Worm (Caenorhabditis elegans): Measurements from ENCODE around the gene cln-3.1.
A peak's percentile ranks its signal among the peaks of the same experiment; 100 is the strongest.

The cln-3.1 gene

ce11 chrV:11312904-11313303 lies 47.5 kb upstream of the cln-3.1 start:
- TF ChIP-seq dpff-1 (tag; optimal IDR thresholded peaks at IDR 0.05): no peak
- no peak for TF ChIP-seq ceh-100 (GFP tag; IDR thresholded peaks at IDR 0.05)
- TF ChIP-seq lsl-1 (GFP tag; optimal IDR thresholded peaks at IDR 0.05): no peak
- TF ChIP-seq Y53G8AR.9 (GFP tag; conservative IDR thresholded peaks at IDR 0.05): no peak
- TF ChIP-seq F37B4.10 (GFP tag; IDR thresholded peaks at IDR 0.05): no peak
- no peak for TF ChIP-seq hmg-20 (GFP tag; IDR thresholded peaks at IDR 0.05)
- TF ChIP-seq ccch-3 (GFP tag; optimal IDR thresholded peaks at IDR 0.05): no peak
- TF ChIP-seq ztf-3 (GFP tag; optimal IDR thresholded peaks at IDR 0.05): no peak
- TF ChIP-seq atf-7 (tag; optimal IDR thresholded peaks at IDR 0.05): no peak
- TF ChIP-seq sea-2 (GFP tag; IDR thresholded peaks at IDR 0.05): no peak

ce11 chrV:11311013-11311472 lies 45.6 kb upstream of the cln-3.1 start, which contains the start of gene T03F7.7:
T03F7.7 (plus strand) TSS chrV:11311422.
- no peak for TF ChIP-seq Y53F4B.3 (GFP tag; IDR thresholded peaks at IDR 0.05)
- TF ChIP-seq nhr-80 (tag; optimal IDR thresholded peaks at IDR 0.05): peak; percentile 92

- TF ChIP-seq nhr-120 (GFP tag; IDR thresholded peaks at IDR 0.05) (no peak), somi-1 (GFP tag; optimal IDR thresholded peaks at IDR 0.05) (peak; percentile 15), K12H6.12 (tag; optimal IDR thresholded peaks at IDR 0.05) (peak; percentile 17)
Observed at ce11 chrV:11308915-11309314, 43.5 kb upstream of the cln-3.1 start.

- TF ChIP-seq ceh-100 (GFP tag; IDR thresholded peaks at IDR 0.05): no peak
Observed at ce11 chrV:11308346-11308745, 42.9 kb upstream of the cln-3.1 start, which contains the start of gene snf-11. snf-11 (minus strand) TSS chrV:11308446.

ce11 chrV:11307781-11308180 lies 42.3 kb upstream of the cln-3.1 start:
- TF ChIP-seq tbp1 (GFP tag; optimal IDR thresholded peaks at IDR 0.05): no peak
- TF ChIP-seq atf-7 (tag; optimal IDR thresholded peaks at IDR 0.05): no peak
- no peak for TF ChIP-seq madf-8 (GFP tag; conservative IDR thresholded peaks at IDR 0.05)
- TF ChIP-seq Y95B8A.8 (GFP tag; IDR thresholded peaks at IDR 0.05): no peak
- no peak for TF ChIP-seq rec-8 (tag; optimal IDR thresholded peaks at IDR 0.05)
- no peak for TF ChIP-seq ztf-3 (GFP tag; optimal IDR thresholded peaks at IDR 0.05)
- no peak for TF ChIP-seq lin-26 (GFP tag; IDR thresholded peaks at IDR 0.05)
- no peak for TF ChIP-seq ceh-40 (GFP tag; IDR thresholded peaks at IDR 0.05)
- TF ChIP-seq lin-35 (GFP tag; optimal IDR thresholded peaks at IDR 0.05): no peak
- no peak for TF ChIP-seq let-526 (GFP tag; IDR thresholded peaks at IDR 0.05)
- TF ChIP-seq rpc-1 (optimal IDR thresholded peaks at IDR 0.05): no peak
- TF ChIP-seq rpc-1 (tag; optimal IDR thresholded peaks at IDR 0.05): no peak
- no peak for TF ChIP-seq aptf-3 (GFP tag; IDR thresholded peaks at IDR 0.05)
- TF ChIP-seq sea-2 (GFP tag; IDR thresholded peaks at IDR 0.05): no peak
- no peak for TF ChIP-seq hmg-20 (GFP tag; IDR thresholded peaks at IDR 0.05)
- TF ChIP-seq F49E8.2 (tag; optimal IDR thresholded peaks at IDR 0.05; ENCODE audit: insufficient read depth): no peak
- no peak for TF ChIP-seq attf-5 (GFP tag; optimal IDR thresholded peaks at IDR 0.05)
- TF ChIP-seq somi-1 (GFP tag; optimal IDR thresholded peaks at IDR 0.05): no peak
- TF ChIP-seq Y79H2A.3 (GFP tag; conservative IDR thresholded peaks at IDR 0.05): no peak

- TF ChIP-seq F52B5.7 (tag; optimal IDR thresholded peaks at IDR 0.05) (no peak), rec-8 (tag; optimal IDR thresholded peaks at IDR 0.05) (no peak), dox-1 (GFP tag; IDR thresholded peaks at IDR 0.05) (no peak), lin-40 (tag; optimal IDR thresholded peaks at IDR 0.05) (no peak), aptf-2 (GFP tag; conservative IDR thresholded peaks at IDR 0.05) (no peak), ekl-4 (GFP tag; IDR thresholded peaks at IDR 0.05) (no peak), xnd-1 (tag; optimal IDR thresholded peaks at IDR 0.05) (no peak), ztf-25 (GFP tag; IDR thresholded peaks at IDR 0.05) (no peak), cebp-2 (GFP tag; IDR thresholded peaks at IDR 0.05) (no peak), F57A8.1 (GFP tag; optimal IDR thresholded peaks at IDR 0.05) (no peak), zim-3 (tag; optimal IDR thresholded peaks at IDR 0.05) (no peak), zfh-2 (GFP tag; conservative IDR thresholded peaks at IDR 0.05) (no peak), nfya-2 (GFP tag; IDR thresholded peaks at IDR 0.05) (no peak), fkh-3 (tag; optimal IDR thresholded peaks at IDR 0.05) (no peak), sdz-38 (tag; optimal IDR thresholded peaks at IDR 0.05) (no peak)
Observed at ce11 chrV:11304879-11305278, 39.4 kb upstream of the cln-3.1 start, which contains the start of gene srh-45. srh-45 (minus strand) TSS chrV:11304979.

Data from whole organism, young adult.